Fruit fly (Drosophila melanogaster): ENCODE data around the gene CDK2AP1.
A peak's percentile ranks its signal among the peaks of the same experiment; 100 is the strongest.

CDK2AP1 gene

dm6 chrX:11168958-11169357 is 31.3 kb downstream of the CDK2AP1 start, which contains the start of gene Antdh:
TSS of gene Antdh (minus strand) at chrX:11169058.
- TF ChIP-seq CG13775 (GFP tag; optimal IDR thresholded peaks at IDR 0.05): no peak
- no peak for TF ChIP-seq Nf-YA (GFP tag; IDR thresholded peaks at IDR 0.05)
- peak; percentile 22; the same call in 1 of the 2 replicates for TF ChIP-seq Ptx1 (GFP tag; IDR thresholded peaks at IDR 0.05)
- TF ChIP-seq Dek (tag; optimal IDR thresholded peaks at IDR 0.05): no peak
- TF ChIP-seq CG10979 (tag; optimal IDR thresholded peaks at IDR 0.05): peak; percentile 0
- TF ChIP-seq CG17612 (GFP tag; IDR thresholded peaks at IDR 0.05): no peak
- TF ChIP-seq sug (tag; optimal IDR thresholded peaks at IDR 0.05): no peak
- TF ChIP-seq chm (GFP tag; IDR thresholded peaks at IDR 0.05): no peak
- TF ChIP-seq CG10654 (GFP tag; optimal IDR thresholded peaks at IDR 0.05): no peak
- no peak for TF ChIP-seq klu (GFP tag; IDR thresholded peaks at IDR 0.05)
- TF ChIP-seq jigr1 (GFP tag; IDR thresholded peaks at IDR 0.05): no peak
- no peak for TF ChIP-seq chn (GFP tag; optimal IDR thresholded peaks at IDR 0.05)
- TF ChIP-seq pnt (GFP tag; optimal IDR thresholded peaks at IDR 0.05): no peak
- TF ChIP-seq Med (GFP tag): peak; percentile 33
- TF ChIP-seq sens (GFP tag): peak; percentile 60
- TF ChIP-seq gem (tag; optimal IDR thresholded peaks at IDR 0.05): no peak
- TF ChIP-seq prd (optimal IDR thresholded peaks at IDR 0.05): no peak
- TF ChIP-seq prd (GFP tag; IDR thresholded peaks at IDR 0.05): peak; percentile 32; the same call in 1 of the 3 replicates
- 0 out of 3 replicates have a peak, but pooled peaks have one; percentile 22 for TF ChIP-seq dysf (GFP tag; IDR thresholded peaks at IDR 0.05)
- TF ChIP-seq ase (GFP tag; IDR thresholded peaks at IDR 0.05): no peak
- no peak for TF ChIP-seq hkb (optimal IDR thresholded peaks at IDR 0.05)
- no peak for TF ChIP-seq hkb (GFP tag; IDR thresholded peaks at IDR 0.05)
- TF ChIP-seq CG17912 (GFP tag; optimal IDR thresholded peaks at IDR 0.05): no peak
- peak; percentile 47 for TF ChIP-seq Rfx (GFP tag; IDR thresholded peaks at IDR 0.05)
- TF ChIP-seq CG4282 (GFP tag; optimal IDR thresholded peaks at IDR 0.05): no peak
- TF ChIP-seq Side (GFP tag; optimal IDR thresholded peaks at IDR 0.05): no peak
- TF ChIP-seq BEAF-32 (GFP tag; optimal IDR thresholded peaks at IDR 0.05): no peak
- no peak for TF ChIP-seq CG2678 (tag; optimal IDR thresholded peaks at IDR 0.05)
- TF ChIP-seq CG6689 (GFP tag; IDR thresholded peaks at IDR 0.05): peak; percentile 40; the same call in 1 of the 2 replicates
- TF ChIP-seq Drgx (GFP tag; IDR thresholded peaks at IDR 0.05): peak; percentile 21; the same call in 1 of the 2 replicates
- no peak for TF ChIP-seq tio (GFP tag; optimal IDR thresholded peaks at IDR 0.05)
- TF ChIP-seq CG7556 (GFP tag; optimal IDR thresholded peaks at IDR 0.05): no peak
- TF ChIP-seq exex (tag; optimal IDR thresholded peaks at IDR 0.05): no peak
- no peak for TF ChIP-seq Bteb2 (GFP tag; optimal IDR thresholded peaks at IDR 0.05)
- TF ChIP-seq CG10267 (tag; optimal IDR thresholded peaks at IDR 0.05): no peak
- no peak for TF ChIP-seq HLH54F (GFP tag; optimal IDR thresholded peaks at IDR 0.05)
- TF ChIP-seq ind (GFP tag; optimal IDR thresholded peaks at IDR 0.05): no peak
- TF ChIP-seq eve (GFP tag; optimal IDR thresholded peaks at IDR 0.05): no peak
- TF ChIP-seq Dp (GFP tag; optimal IDR thresholded peaks at IDR 0.05): no peak
- TF ChIP-seq CG1603 (tag; optimal IDR thresholded peaks at IDR 0.05): peak; percentile 21
- TF ChIP-seq Hr3 (GFP tag; optimal IDR thresholded peaks at IDR 0.05): no peak

DNA sequence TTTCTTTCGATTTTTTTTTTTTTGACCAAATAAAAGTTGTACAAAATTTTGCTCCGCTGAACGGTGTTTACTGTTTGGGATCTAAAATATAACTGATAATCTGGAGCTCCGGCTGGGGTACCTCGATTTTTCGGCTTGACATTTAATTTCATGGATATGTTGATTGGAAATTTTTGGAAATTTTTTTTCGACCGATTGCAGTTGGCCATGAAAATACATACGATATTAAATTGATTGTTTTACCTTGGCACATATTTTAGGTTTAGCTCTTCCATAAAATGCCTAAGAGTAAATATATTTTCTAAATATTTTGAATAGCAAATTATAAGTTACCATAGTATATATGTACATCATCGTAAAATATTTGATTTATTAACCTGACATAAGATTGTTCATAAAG is 32.9 kb downstream of the CDK2AP1 start, which contains the start of gene CG1394:
TSS of gene CG1394 (minus strand) at position 101 of the 400 bp plus-strand sequence.
- TF ChIP-seq Six4 (GFP tag; optimal IDR thresholded peaks at IDR 0.05): no peak
- no peak for TF ChIP-seq grn (GFP tag; optimal IDR thresholded peaks at IDR 0.05)
- no peak for TF ChIP-seq dan (GFP tag; IDR thresholded peaks at IDR 0.05)
- no peak for TF ChIP-seq nom (GFP tag; optimal IDR thresholded peaks at IDR 0.05)
- TF ChIP-seq sim (GFP tag; IDR thresholded peaks at IDR 0.05): no peak

All from whole organism, embryonic.